Worm (Caenorhabditis elegans) whole organism, young adult: ENCODE results near the gene F14H3.4.

Source experiments
- F37B4.10 ChIP-seq: fragments of 200-800 bp; sonication (Bioruptor generic); IDR thresholded peaks from 2 replicates; pipeline ENCODE4 v1.3.6; 2022; ENCODE audit warnings: missing genetic modification characterization, missing compliant biosample characterization
- F57A8.1 ChIP-seq: fragments of 200-800 bp; sonication (Bioruptor generic); optimal IDR thresholded peaks from 2 replicates; lab custom pipeline; 2018; ENCODE audit warnings: mild to moderate bottlenecking, missing genetic modification characterization, moderate library complexity, missing compliant biosample characterization
- ccch-3 ChIP-seq: fragments of 200-800 bp; sonication (Bioruptor generic); optimal IDR thresholded peaks from 2 replicates; lab custom pipeline; 2018; ENCODE audit warnings: mild to moderate bottlenecking, missing genetic modification characterization, missing compliant biosample characterization
- cebp-1 ChIP-seq, 2 experiments: fragments of 200-800 bp in 1 of 2; sonication (Bioruptor generic) in 1 of 2; sonication (generic microtip) in 1 of 2; IDR thresholded peaks in 1 of 2; optimal IDR thresholded peaks in 1 of 2; 2 replicates each; pipeline versions ENCODE4 v1.3.6 to Lab custom; 2017 to 2022; ENCODE audit warnings: missing compliant biosample characterization in 2 of 2, missing genetic modification characterization in 2 of 2, mild to moderate bottlenecking in 1 of 2, missing genetic modification reagents in 1 of 2, moderate library complexity in 1 of 2
- lir-1 ChIP-seq: fragments of 200-800 bp; sonication (Bioruptor generic); conservative IDR thresholded peaks from 2 replicates; pipeline ENCODE4 v1.3.6; 2022; ENCODE audit warnings: missing genetic modification reagents, missing genetic modification characterization, missing compliant biosample characterization
- nfya-1 ChIP-seq: sonication (generic microtip); optimal IDR thresholded peaks from 2 replicates; lab custom pipeline; 2017; ENCODE audit warnings: antibody characterized with exemption, missing compliant biosample characterization, missing genetic modification characterization, borderline replicate concordance; ENCODE audit not compliant: insufficient read depth
- pha-4 ChIP-seq: fragments of 150-350 bp; sonication (generic microtip); optimal IDR thresholded peaks from 2 replicates; lab custom pipeline; 2014; ENCODE audit warnings: missing biosample characterization, missing genetic modification reagents, missing genetic modification characterization
- unc-130 ChIP-seq: sonication (generic microtip); optimal IDR thresholded peaks from 2 replicates; lab custom pipeline; 2016; ENCODE audit warnings: missing genetic modification reagents, missing genetic modification characterization, missing compliant biosample characterization
- unc-62 ChIP-seq: fragments of 150-350 bp; optimal IDR thresholded peaks from 2 replicates; lab custom pipeline; 2014; ENCODE audit warnings: missing biosample characterization, missing genetic modification reagents, missing genetic modification characterization

DNA sequence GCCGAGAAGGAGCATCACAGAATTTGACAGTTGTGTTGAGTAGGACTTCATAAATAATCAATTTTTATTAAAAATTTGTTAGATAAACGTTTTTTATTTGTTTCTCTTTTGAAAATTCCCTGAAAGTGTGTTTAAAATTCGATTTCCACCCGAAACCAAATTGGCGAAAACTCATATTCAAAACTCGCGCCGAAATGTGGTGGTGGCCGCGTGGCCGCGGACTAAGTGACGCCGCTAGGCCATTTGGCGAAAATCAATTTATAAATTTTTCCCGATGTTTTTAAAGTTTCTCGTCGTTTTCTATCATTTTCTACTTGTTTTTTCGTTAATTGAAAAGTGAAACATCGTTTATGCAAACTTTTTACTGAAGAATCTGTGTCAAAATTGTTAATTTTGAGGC lies 32.3 kb downstream of the F14H3.4 start:
- TF ChIP-seq F57A8.1 (GFP tag; lab: Kevin White, UChicago) (no peak), unc-62 (GFP tag; lab: Kevin White, UChicago) (no peak), pha-4 (tag; lab: Kevin White, UChicago) (no peak), nfya-1 (tag; lab: Kevin White, UChicago) (no peak), F37B4.10 (no peak), lir-1 (no peak), unc-130 (no peak), ccch-3 (GFP tag; lab: Kevin White, UChicago) (no peak), cebp-1 (GFP tag; IDR thresholded peaks at IDR 0.05; lab: Robert Waterston, UW) (no peak), cebp-1 (tag; optimal IDR thresholded peaks at IDR 0.05; lab: Kevin White, UChicago) (no peak)
